Worm (Caenorhabditis elegans) whole organism, L4 larva: Measurements from ENCODE around the gene Y51B9A.5.
A peak's percentile ranks its signal among the peaks of the same experiment; 100 is the strongest.

Experiments used
- D1046.2 ChIP-seq: fragments of 200-800 bp; sonication (Bioruptor generic); IDR thresholded peaks from 2 replicates; pipeline ENCODE4 v1.3.6; 2022; ENCODE audit warnings: missing genetic modification characterization, missing compliant biosample characterization
- Y105C5A.15 ChIP-seq: fragments of 200-800 bp; sonication (Bioruptor generic); IDR thresholded peaks from 2 replicates; pipeline ENCODE4 v1.3.6; 2022; ENCODE audit warnings: missing genetic modification characterization, missing compliant biosample characterization
- Y48G9A.11 ChIP-seq: fragments of 200-800 bp; sonication (Bioruptor generic); IDR thresholded peaks from 2 replicates; pipeline ENCODE4 v1.3.6; 2022; ENCODE audit warnings: missing genetic modification reagents, missing genetic modification characterization, missing compliant biosample characterization
- ama-1 ChIP-seq: fragments of 150-350 bp; optimal IDR thresholded peaks from 2 replicates; lab custom pipeline; 2014; ENCODE audit warnings: inconsistent platforms, mixed read lengths
- ceh-28 ChIP-seq: fragments of 150-350 bp; optimal IDR thresholded peaks from 2 replicates; lab custom pipeline; 2014; ENCODE audit warnings: missing biosample characterization, missing genetic modification reagents, missing genetic modification characterization
- ceh-44 ChIP-seq: fragments of 200-800 bp; sonication (Bioruptor generic); IDR thresholded peaks from 2 replicates; pipeline ENCODE4 v1.3.6; 2022; ENCODE audit warnings: missing genetic modification reagents, missing genetic modification characterization, missing compliant biosample characterization
- ceh-82 ChIP-seq: sonication (generic microtip); optimal IDR thresholded peaks from 2 replicates; lab custom pipeline; 2017; ENCODE audit warnings: missing biosample characterization, missing genetic modification characterization
- ces-1 ChIP-seq: fragments of 150-350 bp; sonication (generic microtip); optimal IDR thresholded peaks from 4 replicates; lab custom pipeline; 2014; ENCODE audit warnings: missing biosample characterization, missing genetic modification reagents, missing genetic modification characterization
- ctbp-1 ChIP-seq: fragments of 200-800 bp; sonication (Bioruptor generic); IDR thresholded peaks from 2 replicates; pipeline ENCODE4 v1.3.6; 2022; ENCODE audit warnings: missing genetic modification reagents, missing genetic modification characterization, missing compliant biosample characterization
- daf-16 ChIP-seq, 3 experiments: sonication (generic microtip); optimal IDR thresholded peaks; 2 replicates each; lab custom pipeline; 2016 to 2017; ENCODE audit warnings: missing genetic modification characterization in 3 of 3, missing genetic modification reagents in 3 of 3, mild to moderate bottlenecking in 2 of 3, missing compliant biosample characterization in 2 of 3, missing biosample characterization in 1 of 3, moderate library complexity in 1 of 3
- dmd-6 ChIP-seq: fragments of 200-800 bp; sonication (Bioruptor generic); IDR thresholded peaks from 2 replicates; pipeline ENCODE4 v1.3.6; 2022; ENCODE audit warnings: missing genetic modification reagents, missing genetic modification characterization, missing compliant biosample characterization
- dve-1 ChIP-seq: sonication (generic microtip); optimal IDR thresholded peaks from 2 replicates; lab custom pipeline; 2017; ENCODE audit warnings: antibody characterized with exemption, mild to moderate bottlenecking, missing genetic modification characterization, missing compliant biosample characterization; ENCODE audit not compliant: insufficient read depth
- egl-43 ChIP-seq: fragments of 200-800 bp; sonication (Bioruptor generic); IDR thresholded peaks from 2 replicates; pipeline ENCODE4 v1.3.6; 2022; ENCODE audit warnings: missing genetic modification reagents, missing genetic modification characterization, missing compliant biosample characterization
- fkh-10 ChIP-seq: fragments of 150-350 bp; optimal IDR thresholded peaks from 2 replicates; lab custom pipeline; 2014; ENCODE audit warnings: missing biosample characterization, missing genetic modification reagents, missing genetic modification characterization
- hlh-11 ChIP-seq: fragments of 200-800 bp; sonication (Bioruptor generic); optimal IDR thresholded peaks from 2 replicates; lab custom pipeline; 2018; ENCODE audit warnings: mild to moderate bottlenecking, missing genetic modification characterization, missing compliant biosample characterization
- hlh-30 ChIP-seq: sonication (generic microtip); optimal IDR thresholded peaks from 2 replicates; lab custom pipeline; 2017; ENCODE audit warnings: antibody characterized with exemption, mild to moderate bottlenecking, missing genetic modification characterization, missing compliant biosample characterization; ENCODE audit not compliant: insufficient read depth
- mdl-1 ChIP-seq, 2 experiments: fragments of 150-350 bp in 1 of 2; sonication (generic microtip) in 1 of 2; optimal IDR thresholded peaks; 2 replicates each; lab custom pipeline; 2014 to 2017; ENCODE audit warnings: missing biosample characterization in 2 of 2, missing genetic modification characterization in 2 of 2
- mxl-3 ChIP-seq: fragments of 200-800 bp; sonication (Bioruptor generic); optimal IDR thresholded peaks from 2 replicates; lab custom pipeline; 2018; ENCODE audit warnings: mild to moderate bottlenecking, missing genetic modification characterization, missing compliant biosample characterization
- nhr-10 ChIP-seq: fragments of 150-350 bp; optimal IDR thresholded peaks from 2 replicates; lab custom pipeline; 2014; ENCODE audit warnings: missing biosample characterization, missing genetic modification characterization
- nhr-102 ChIP-seq: sonication (generic microtip); optimal IDR thresholded peaks from 2 replicates; lab custom pipeline; 2016; ENCODE audit warnings: mild to moderate bottlenecking, missing genetic modification characterization, moderate library complexity, missing compliant biosample characterization
- nhr-28 ChIP-seq: fragments of 150-350 bp; optimal IDR thresholded peaks from 2 replicates; lab custom pipeline; 2014; ENCODE audit warnings: missing biosample characterization, missing genetic modification characterization
- nhr-48 ChIP-seq: sonication (generic microtip); optimal IDR thresholded peaks from 2 replicates; lab custom pipeline; 2016; ENCODE audit warnings: mild to moderate bottlenecking, missing genetic modification characterization, missing compliant biosample characterization
- pha-4 ChIP-seq, 2 experiments: fragments of 150-350 bp in 1 of 2; fragments of 200-800 bp in 1 of 2; sonication (Bioruptor generic) in 1 of 2; IDR thresholded peaks in 1 of 2; optimal IDR thresholded peaks in 1 of 2; 2 replicates each; pipeline versions ENCODE4 v1.3.6 to Lab custom; 2014 to 2022; ENCODE audit warnings: missing genetic modification characterization in 2 of 2, missing genetic modification reagents in 2 of 2, missing biosample characterization in 1 of 2, missing compliant biosample characterization in 1 of 2
- pqm-1 ChIP-seq: sonication (generic microtip); optimal IDR thresholded peaks from 2 replicates; lab custom pipeline; 2017; ENCODE audit warnings: missing biosample characterization, missing genetic modification characterization
- rbr-2 ChIP-seq: sonication (generic microtip); optimal IDR thresholded peaks from 2 replicates; lab custom pipeline; 2016; ENCODE audit warnings: missing genotype, missing genetic modification characterization, missing compliant biosample characterization
- skn-1 ChIP-seq: fragments of 150-350 bp; optimal IDR thresholded peaks from 2 replicates; lab custom pipeline; 2014; ENCODE audit warnings: missing biosample characterization, missing genetic modification characterization
- snpc-1.2 ChIP-seq: fragments of 200-800 bp; sonication (Bioruptor generic); IDR thresholded peaks from 2 replicates; pipeline ENCODE4 v1.3.6; 2022; ENCODE audit warnings: missing genetic modification reagents, missing genetic modification characterization, missing compliant biosample characterization
- snpc-4 ChIP-seq: fragments of 150-350 bp; optimal IDR thresholded peaks from 2 replicates; lab custom pipeline; 2014; ENCODE audit warnings: missing biosample characterization, missing genetic modification characterization
- spr-1 ChIP-seq: sonication (generic microtip); optimal IDR thresholded peaks from 2 replicates; lab custom pipeline; 2016; ENCODE audit warnings: mild to moderate bottlenecking, missing genetic modification characterization, missing compliant biosample characterization
- unc-62 ChIP-seq, 3 experiments: fragments of 150-350 bp in 1 of 3; sonication (generic microtip); optimal IDR thresholded peaks in 2 of 3; peaks in 1 of 3; 1 replicate in 1 of 3; 2 replicates in 2 of 3; lab custom pipeline; 2014 to 2017; ENCODE audit warnings: missing biosample characterization in 3 of 3, missing genetic modification characterization in 3 of 3, missing genetic modification reagents in 3 of 3, missing genotype in 1 of 3
- zag-1 ChIP-seq: fragments of 150-350 bp; optimal IDR thresholded peaks from 2 replicates; lab custom pipeline; 2014; ENCODE audit warnings: missing biosample characterization, missing genetic modification characterization
- ztf-11 ChIP-seq: fragments of 150-350 bp; optimal IDR thresholded peaks from 2 replicates; lab custom pipeline; 2014; ENCODE audit warnings: missing biosample characterization, missing genetic modification characterization

Gene Y51B9A.5

DNA sequence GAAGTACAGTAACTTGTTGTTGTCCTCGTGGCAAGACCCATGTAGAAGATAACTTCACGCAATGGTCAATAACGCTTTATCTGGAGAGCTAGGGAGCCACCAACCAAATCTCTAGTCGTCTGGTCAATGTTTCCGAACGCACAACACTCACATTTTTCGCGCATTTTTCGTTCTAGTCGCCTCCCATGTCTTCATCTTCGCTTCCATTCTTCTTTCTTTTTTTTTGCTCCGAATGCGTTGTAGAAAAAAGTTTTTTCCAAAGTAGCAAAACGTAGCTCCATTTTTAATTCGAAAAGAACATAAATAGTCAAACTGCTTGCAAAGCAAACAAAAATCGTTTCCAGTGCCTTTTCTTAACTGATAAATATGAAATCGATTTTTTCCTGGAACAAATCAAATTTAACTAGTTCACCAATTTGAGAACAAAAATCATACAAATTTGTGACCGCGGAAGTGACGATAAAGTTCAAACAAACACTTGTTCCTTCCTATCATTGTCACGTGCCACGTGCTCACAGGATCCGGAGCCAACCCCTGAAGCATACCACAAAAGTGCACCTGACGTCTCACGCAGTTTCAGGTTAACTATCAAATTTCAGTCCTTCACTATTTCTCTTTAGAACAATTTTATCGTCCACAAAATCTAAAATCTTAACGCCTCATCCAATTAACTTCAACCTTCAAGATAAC lies 15.0 kb downstream of the Y51B9A.5 start:
- peak; percentile 58 for TF ChIP-seq dmd-6 (GFP tag; lab: Robert Waterston, UW)
- no peak for TF ChIP-seq daf-16 (GFP tag; optimal IDR thresholded peaks at IDR 0.05; lab: Kevin White, UChicago)
- peak; percentile 10 for TF ChIP-seq daf-16 (tag; optimal IDR thresholded peaks at IDR 0.05; lab: Kevin White, UChicago)
- TF ChIP-seq hlh-30: peak; percentile 24
- TF ChIP-seq Y105C5A.15 (GFP tag; lab: Robert Waterston, UW): no peak
- TF ChIP-seq nhr-28 (tag; lab: Kevin White, UChicago): peak; percentile 37
- TF ChIP-seq unc-62 (GFP tag; optimal IDR thresholded peaks at IDR 0.05 in 1 of 2; lab: Kevin White, UChicago): peak in 1 of 2 experiments; percentile 91
- TF ChIP-seq unc-62 (tag; optimal IDR thresholded peaks at IDR 0.05; lab: Kevin White, UChicago): no peak
- TF ChIP-seq nhr-102: no peak
- no peak for TF ChIP-seq nhr-10 (tag; lab: Kevin White, UChicago)
- peak; percentile 3 for TF ChIP-seq hlh-11

DNA sequence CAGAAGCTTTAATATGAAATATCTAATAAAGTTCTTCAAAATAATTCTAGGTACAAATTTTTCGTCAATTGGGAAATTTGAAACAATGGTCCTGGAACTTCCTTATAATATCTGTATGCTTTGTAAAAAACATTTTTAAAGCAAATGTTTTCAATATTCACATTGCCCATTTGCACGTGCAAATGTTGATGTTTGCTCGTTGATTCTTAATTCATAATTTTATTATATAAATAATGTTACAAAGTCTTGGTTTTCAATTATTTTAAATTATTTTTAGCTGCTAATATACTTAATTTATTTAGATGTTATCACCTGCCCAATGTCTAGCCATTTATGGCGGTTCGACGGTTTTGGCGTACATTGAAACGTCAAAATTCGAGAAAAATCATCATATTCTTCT lies 18.0 kb downstream of the Y51B9A.5 start, which contains the start of gene M176.11:
Gene M176.11 (plus strand): TSS at position 301 of the 400 bp plus-strand sequence.
- TF ChIP-seq snpc-4 (tag; lab: Kevin White, UChicago) (no peak), pqm-1 (tag; lab: Kevin White, UChicago) (no peak), zag-1 (no peak), rbr-2 (no peak), mxl-3 (GFP tag; lab: Kevin White, UChicago) (no peak), D1046.2 (no peak), egl-43 (GFP tag; lab: Robert Waterston, UW) (no peak), ceh-82 (tag; lab: Kevin White, UChicago) (no peak), mdl-1 (tag; optimal IDR thresholded peaks at IDR 0.05; lab: Kevin White, UChicago) (no peak), dve-1 (tag; lab: Kevin White, UChicago) (no peak)

DNA sequence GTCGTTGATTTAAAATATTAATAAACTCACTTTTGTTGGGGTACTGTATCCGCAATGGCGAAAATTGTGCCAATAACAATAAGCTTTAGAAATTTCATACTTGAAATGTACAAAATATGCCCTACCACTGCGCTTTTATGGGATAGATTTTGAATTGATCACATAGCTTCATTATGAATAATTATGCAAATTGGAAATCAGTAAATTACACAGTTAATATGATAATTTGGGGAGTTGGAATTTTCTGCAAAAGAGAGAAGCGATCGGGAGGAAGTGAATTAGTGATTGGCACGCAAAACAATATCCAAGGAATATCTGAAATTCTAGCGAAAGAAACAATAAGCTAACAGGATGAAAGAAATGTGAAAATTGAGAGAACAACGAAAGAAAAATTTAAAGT lies 22.1 kb downstream of the Y51B9A.5 start, which contains the start of gene M176.10:
Gene M176.10 (minus strand): TSS at position 101 of the 400 bp plus-strand sequence.
- TF ChIP-seq skn-1: no peak
- no peak for TF ChIP-seq spr-1 (tag; lab: Kevin White, UChicago)
- no peak for TF ChIP-seq snpc-4 (tag; lab: Kevin White, UChicago)
- no peak for TF ChIP-seq ctbp-1 (GFP tag; lab: Robert Waterston, UW)
- TF ChIP-seq snpc-1.2 (GFP tag; lab: Robert Waterston, UW): no peak
- no peak for TF ChIP-seq daf-16 (GFP tag; optimal IDR thresholded peaks at IDR 0.05; lab: Kevin White, UChicago)
- TF ChIP-seq daf-16 (tag; optimal IDR thresholded peaks at IDR 0.05; lab: Kevin White, UChicago): no peak
- TF ChIP-seq ztf-11 (tag; lab: Kevin White, UChicago): no peak
- no peak for TF ChIP-seq ceh-28 (tag; lab: Kevin White, UChicago)
- TF ChIP-seq Y48G9A.11 (GFP tag; lab: Robert Waterston, UW): no peak
- TF ChIP-seq ceh-44 (GFP tag; lab: Robert Waterston, UW): no peak

DNA sequence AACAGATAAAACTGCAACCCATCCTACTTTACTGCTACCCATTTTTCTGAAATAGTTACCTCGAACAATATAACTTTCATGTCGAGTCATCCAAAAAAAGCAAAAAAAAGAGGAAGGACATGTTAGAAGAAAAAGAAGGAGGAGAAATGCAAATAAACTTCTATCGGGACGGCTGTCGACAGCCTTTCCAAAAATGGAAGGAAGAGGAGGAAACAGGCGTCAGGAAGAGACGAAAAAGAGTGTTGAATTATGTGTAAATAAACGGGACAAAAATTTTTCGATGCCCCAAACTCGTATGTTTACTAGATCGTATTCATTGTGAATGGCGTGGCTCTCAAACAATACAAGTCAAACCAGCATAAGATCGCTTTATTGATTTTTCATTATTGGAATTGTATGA lies 23.7 kb downstream of the Y51B9A.5 start, which contains the start of gene M176.5:
Gene M176.5 (minus strand): TSS at position 101 of the 400 bp plus-strand sequence.
- TF ChIP-seq pha-4 (GFP tag; IDR thresholded peaks at IDR 0.05; lab: Robert Waterston, UW) (no peak), pha-4 (tag; optimal IDR thresholded peaks at IDR 0.05; lab: Kevin White, UChicago) (peak; percentile 42), rbr-2 (no peak), unc-62 (GFP tag; optimal IDR thresholded peaks at IDR 0.05 in 1 of 2; lab: Kevin White, UChicago) (peak in 1 of 2 experiments; percentile 44), unc-62 (tag; optimal IDR thresholded peaks at IDR 0.05; lab: Kevin White, UChicago) (no peak)

DNA sequence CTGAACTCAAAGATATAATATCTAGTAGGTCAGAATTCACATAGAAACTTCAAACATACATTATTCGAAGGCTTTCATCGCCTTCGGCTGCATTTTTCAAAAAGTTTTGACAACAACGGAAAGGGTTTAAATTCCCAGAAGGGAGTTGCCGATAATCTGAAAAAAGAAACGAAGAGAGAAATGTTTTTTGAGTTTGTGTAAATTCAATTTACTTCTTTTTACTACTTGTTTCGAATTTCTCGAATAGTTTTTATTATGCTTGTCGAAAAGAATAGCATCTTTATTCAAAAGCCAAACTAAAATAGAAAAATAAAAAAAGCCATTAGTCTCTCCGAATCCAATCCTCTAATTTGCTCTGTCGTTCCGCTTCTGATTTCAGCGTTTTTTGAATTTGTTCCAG lies 27.2 kb downstream of the Y51B9A.5 start:
- TF ChIP-seq ama-1: no peak
- TF ChIP-seq ces-1 (GFP tag; lab: Kevin White, UChicago): peak; percentile 37
- no peak for TF ChIP-seq nhr-48 (tag; lab: Kevin White, UChicago)
- peak; percentile 42 for TF ChIP-seq fkh-10 (GFP tag; lab: Kevin White, UChicago)
